In genomic region chr2L:6643218-6643756, dm6 we compare ENCODE assay signal across 4 fruit fly cellular contexts.
A peak's percentile ranks its signal among the peaks of the same experiment; 100 is the strongest.
TF ChIP-seq lines count a peak whose summit lies in the region.

No protein-coding gene starts in this region.

- TF ChIP-seq CTCF in whole organism, embryonic (GFP tag; optimal IDR thresholded peaks at IDR 0.05; lab: Kevin White, UChicago) = no peak

TF ChIP-seq in whole organism, adult, 20 proteins besides CTCF, POLR2A, EP300 and RAD21:
- TF ChIP-seq Crg-1 (GFP tag; optimal IDR thresholded peaks at IDR 0.05; lab: Kevin White, UChicago) = peak; percentile 4
- peak; percentile 37 for TF ChIP-seq kay (GFP tag; lab: Kevin White, UChicago; ENCODE audit: borderline replicate concordance)
- peak; percentile 85 for TF ChIP-seq tj (GFP tag; optimal IDR thresholded peaks at IDR 0.05; lab: Kevin White, UChicago)
- TF ChIP-seq CG7101 (tag; optimal IDR thresholded peaks at IDR 0.05; lab: Kevin White, UChicago) = no peak
- TF ChIP-seq Mnt (GFP tag; optimal IDR thresholded peaks at IDR 0.05; lab: Kevin White, UChicago) = peak; percentile 7

TF ChIP-seq in whole organism, embryonic, 481 proteins besides CTCF, POLR2A, EP300 and RAD21 (continues in another document):
- TF ChIP-seq Atf3 (GFP tag; optimal IDR thresholded peaks at IDR 0.05; lab: Kevin White, UChicago) (no peak), CG12299 (tag; optimal IDR thresholded peaks at IDR 0.05; lab: Kevin White, UChicago) (no peak), CG7987 (GFP tag; optimal IDR thresholded peaks at IDR 0.05; lab: Kevin White, UChicago) (peak; percentile 60), CG5180 (GFP tag; optimal IDR thresholded peaks at IDR 0.05; lab: Kevin White, UChicago) (no peak), Spps (tag; optimal IDR thresholded peaks at IDR 0.05; lab: Kevin White, UChicago) (no peak), Adf1 (GFP tag; IDR thresholded peaks at IDR 0.05; lab: Robert Waterston, UW) (peak; percentile 17; the same call in 1 of the 2 replicates), Med (GFP tag; lab: Kevin White, UChicago) (peak; percentile 3), CG2120 (GFP tag; optimal IDR thresholded peaks at IDR 0.05; lab: Kevin White, UChicago) (peak; percentile 20), CG2712 (tag; optimal IDR thresholded peaks at IDR 0.05; lab: Kevin White, UChicago) (no peak), CG6813 (GFP tag; optimal IDR thresholded peaks at IDR 0.05; lab: Kevin White, UChicago) (peak; percentile 43), CG17829 (tag; optimal IDR thresholded peaks at IDR 0.05; lab: Kevin White, UChicago) (no peak), HHEX (GFP tag; optimal IDR thresholded peaks at IDR 0.05; lab: Kevin White, UChicago) (no peak), Hand (GFP tag; optimal IDR thresholded peaks at IDR 0.05; lab: Kevin White, UChicago) (no peak), kay (GFP tag; optimal IDR thresholded peaks at IDR 0.05; lab: Kevin White, UChicago) (no peak), CG10147 (GFP tag; optimal IDR thresholded peaks at IDR 0.05; lab: Kevin White, UChicago) (peak; percentile 15), CG31365 (tag; optimal IDR thresholded peaks at IDR 0.05; lab: Kevin White, UChicago) (no peak), CG18599 (GFP tag; optimal IDR thresholded peaks at IDR 0.05; lab: Kevin White, UChicago) (peak; percentile 44), CG8281 (tag; optimal IDR thresholded peaks at IDR 0.05; lab: Kevin White, UChicago) (peak; percentile 98), Awh (GFP tag; IDR thresholded peaks at IDR 0.05; lab: Robert Waterston, UW) (no peak), al (GFP tag; IDR thresholded peaks at IDR 0.05; lab: Robert Waterston, UW) (no peak), CG3407 (GFP tag; optimal IDR thresholded peaks at IDR 0.05; lab: Kevin White, UChicago) (no peak), peb (GFP tag; IDR thresholded peaks at IDR 0.05; lab: Robert Waterston, UW) (no peak), CG32772 (GFP tag; IDR thresholded peaks at IDR 0.05; lab: Robert Waterston, UW) (peak; percentile 12; the same call in 1 of the 2 replicates), grn (GFP tag; optimal IDR thresholded peaks at IDR 0.05; lab: Kevin White, UChicago) (peak; percentile 80), CG1602 (GFP tag; optimal IDR thresholded peaks at IDR 0.05; lab: Kevin White, UChicago) (no peak), HLH4C (GFP tag; IDR thresholded peaks at IDR 0.05; lab: Robert Waterston, UW; ENCODE audit: partially characterized antibody) (no peak), CG34422 (GFP tag; IDR thresholded peaks at IDR 0.05; lab: Robert Waterston, UW) (no peak), CG31441 (GFP tag; IDR thresholded peaks at IDR 0.05; lab: Robert Waterston, UW) (no peak), Antp (GFP tag; optimal IDR thresholded peaks at IDR 0.05; lab: Kevin White, UChicago) (no peak), emc (GFP tag; optimal IDR thresholded peaks at IDR 0.05; lab: Kevin White, UChicago) (no peak)

TF ChIP-seq in whole organism, prepupa, 60 proteins besides CTCF, POLR2A, EP300 and RAD21:
- no peak for TF ChIP-seq CG34406 (GFP tag; optimal IDR thresholded peaks at IDR 0.05; lab: Kevin White, UChicago)
- no peak for TF ChIP-seq Sox102F (GFP tag; optimal IDR thresholded peaks at IDR 0.05; lab: Kevin White, UChicago)
- TF ChIP-seq fd85E (GFP tag; optimal IDR thresholded peaks at IDR 0.05; lab: Kevin White, UChicago) = no peak
- TF ChIP-seq Hr4 (GFP tag; optimal IDR thresholded peaks at IDR 0.05; lab: Kevin White, UChicago) = no peak
- no peak for TF ChIP-seq lz (GFP tag; optimal IDR thresholded peaks at IDR 0.05; lab: Kevin White, UChicago)
- peak; percentile 39 for TF ChIP-seq vri (GFP tag; optimal IDR thresholded peaks at IDR 0.05; lab: Kevin White, UChicago)
- TF ChIP-seq esn (GFP tag; optimal IDR thresholded peaks at IDR 0.05; lab: Kevin White, UChicago) = peak; percentile 9
- TF ChIP-seq CG8119 (GFP tag; IDR thresholded peaks at IDR 0.05; lab: Robert Waterston, UW) = no peak
- TF ChIP-seq Smox (GFP tag; optimal IDR thresholded peaks at IDR 0.05; lab: Kevin White, UChicago) = no peak
- no peak for TF ChIP-seq CG3032 (tag; optimal IDR thresholded peaks at IDR 0.05; lab: Kevin White, UChicago)
- TF ChIP-seq CG7368 (GFP tag; optimal IDR thresholded peaks at IDR 0.05; lab: Kevin White, UChicago) = no peak
- peak; percentile 81 for TF ChIP-seq fkh (GFP tag; optimal IDR thresholded peaks at IDR 0.05; lab: Kevin White, UChicago)
- TF ChIP-seq CG31627 (GFP tag; optimal IDR thresholded peaks at IDR 0.05; lab: Kevin White, UChicago) = no peak
- no peak for TF ChIP-seq Hr38 (GFP tag; optimal IDR thresholded peaks at IDR 0.05; lab: Kevin White, UChicago)
- no peak for TF ChIP-seq Met (GFP tag; optimal IDR thresholded peaks at IDR 0.05; lab: Kevin White, UChicago)
- peak; percentile 14 for TF ChIP-seq Eip93F (GFP tag; optimal IDR thresholded peaks at IDR 0.05; lab: Kevin White, UChicago)
- no peak for TF ChIP-seq CG3919 (GFP tag; optimal IDR thresholded peaks at IDR 0.05; lab: Kevin White, UChicago)
- TF ChIP-seq svp (GFP tag; lab: Kevin White, UChicago) = peak; percentile 42
- no peak for TF ChIP-seq CG6854 (GFP tag; optimal IDR thresholded peaks at IDR 0.05; lab: Kevin White, UChicago)
TF ChIP-seq in whole organism, prepupa: peak in this region for 5.

TF ChIP-seq in whole organism, wandering third instar larva, 38 proteins besides CTCF, POLR2A, EP300 and RAD21:
- no peak for TF ChIP-seq Hr83 (GFP tag; optimal IDR thresholded peaks at IDR 0.05; lab: Kevin White, UChicago; ENCODE audit: poor library complexity, severe bottlenecking)
- TF ChIP-seq CG32264 (GFP tag; optimal IDR thresholded peaks at IDR 0.05; lab: Kevin White, UChicago) = no peak
- peak; percentile 19 for TF ChIP-seq h (GFP tag; optimal IDR thresholded peaks at IDR 0.05; lab: Kevin White, UChicago)
- TF ChIP-seq dsf (GFP tag; optimal IDR thresholded peaks at IDR 0.05; lab: Kevin White, UChicago; ENCODE audit: borderline replicate concordance) = no peak
- TF ChIP-seq usp (GFP tag; optimal IDR thresholded peaks at IDR 0.05; lab: Kevin White, UChicago) = no peak
- peak in 1 of 2 experiments; percentile 11 for TF ChIP-seq foxo (GFP tag; optimal IDR thresholded peaks at IDR 0.05; lab: Kevin White, UChicago)
- no peak for TF ChIP-seq Vsx2 (GFP tag; optimal IDR thresholded peaks at IDR 0.05; lab: Kevin White, UChicago; ENCODE audit: partially characterized antibody)
- TF ChIP-seq CrebA (GFP tag; optimal IDR thresholded peaks at IDR 0.05; lab: Kevin White, UChicago; ENCODE audit: borderline replicate concordance) = peak; percentile 32
- TF ChIP-seq pan (optimal IDR thresholded peaks at IDR 0.05; lab: Kevin White, UChicago) = no peak
- TF ChIP-seq Hnf4 (GFP tag; optimal IDR thresholded peaks at IDR 0.05; lab: Kevin White, UChicago) = no peak
- no peak for TF ChIP-seq lola (GFP tag; optimal IDR thresholded peaks at IDR 0.05; lab: Kevin White, UChicago)
- peak; percentile 19 for TF ChIP-seq OdsH (GFP tag; optimal IDR thresholded peaks at IDR 0.05; lab: Kevin White, UChicago)
- no peak for TF ChIP-seq woc (GFP tag; optimal IDR thresholded peaks at IDR 0.05; lab: Kevin White, UChicago)
- no peak for TF ChIP-seq Dif (GFP tag; optimal IDR thresholded peaks at IDR 0.05; lab: Kevin White, UChicago; ENCODE audit: partially characterized antibody)
- no peak for TF ChIP-seq brk (GFP tag; optimal IDR thresholded peaks at IDR 0.05; lab: Kevin White, UChicago)
- no peak for TF ChIP-seq tai (GFP tag; optimal IDR thresholded peaks at IDR 0.05; lab: Kevin White, UChicago)
- TF ChIP-seq Rel (GFP tag; optimal IDR thresholded peaks at IDR 0.05; lab: Kevin White, UChicago) = no peak
- TF ChIP-seq Rel (tag; optimal IDR thresholded peaks at IDR 0.05; lab: Kevin White, UChicago) = no peak
- no peak for TF ChIP-seq HLH106 (tag; optimal IDR thresholded peaks at IDR 0.05; lab: Kevin White, UChicago)
- no peak for TF ChIP-seq br (GFP tag; optimal IDR thresholded peaks at IDR 0.05; lab: Kevin White, UChicago)
- TF ChIP-seq N (GFP tag; optimal IDR thresholded peaks at IDR 0.05; lab: Kevin White, UChicago) = no peak
- TF ChIP-seq rgr (GFP tag; optimal IDR thresholded peaks at IDR 0.05; lab: Kevin White, UChicago) = no peak
- no peak for TF ChIP-seq ey (GFP tag; optimal IDR thresholded peaks at IDR 0.05; lab: Kevin White, UChicago)
- no peak for TF ChIP-seq Hr78 (GFP tag; optimal IDR thresholded peaks at IDR 0.05; lab: Kevin White, UChicago)
- TF ChIP-seq sage (GFP tag; optimal IDR thresholded peaks at IDR 0.05; lab: Kevin White, UChicago) = peak; percentile 25
- no peak for TF ChIP-seq jim (GFP tag; optimal IDR thresholded peaks at IDR 0.05; lab: Kevin White, UChicago)
- no peak for TF ChIP-seq Dfd (GFP tag; optimal IDR thresholded peaks at IDR 0.05; lab: Kevin White, UChicago)
- no peak for TF ChIP-seq Sp1 (GFP tag; optimal IDR thresholded peaks at IDR 0.05; lab: Kevin White, UChicago)
- TF ChIP-seq Abd-B (GFP tag; optimal IDR thresholded peaks at IDR 0.05; lab: Kevin White, UChicago) = no peak
- peak; percentile 33 for TF ChIP-seq psq (GFP tag; optimal IDR thresholded peaks at IDR 0.05; lab: Kevin White, UChicago)
- TF ChIP-seq dmrt93B (GFP tag; optimal IDR thresholded peaks at IDR 0.05; lab: Kevin White, UChicago) = no peak
- TF ChIP-seq Jra (GFP tag; optimal IDR thresholded peaks at IDR 0.05; lab: Kevin White, UChicago) = peak; percentile 25
- no peak for TF ChIP-seq GATAd (GFP tag; optimal IDR thresholded peaks at IDR 0.05; lab: Kevin White, UChicago)
- TF ChIP-seq dl (GFP tag; optimal IDR thresholded peaks at IDR 0.05; lab: Kevin White, UChicago; ENCODE audit: insufficient read depth in 1 of 2, partially characterized antibody in 2 of 2) = no peak
- no peak for TF ChIP-seq CG9705 (GFP tag; optimal IDR thresholded peaks at IDR 0.05; lab: Kevin White, UChicago)
- no peak for TF ChIP-seq Mio (GFP tag; optimal IDR thresholded peaks at IDR 0.05; lab: Kevin White, UChicago)
- no peak for TF ChIP-seq Myc (optimal IDR thresholded peaks at IDR 0.05; lab: Kevin White, UChicago)
- no peak for TF ChIP-seq sv (GFP tag; optimal IDR thresholded peaks at IDR 0.05; lab: Kevin White, UChicago)
- TF ChIP-seq fru (GFP tag; optimal IDR thresholded peaks at IDR 0.05; lab: Kevin White, UChicago) = no peak
